Worm (Caenorhabditis elegans) whole organism, L4 larva: ENCODE data around the gene mff-1.
A peak's percentile ranks its signal among the peaks of the same experiment; 100 is the strongest.

Source experiments
- D1046.2 ChIP-seq: fragments of 200-800 bp; sonication (Bioruptor generic); IDR thresholded peaks from 2 replicates; pipeline ENCODE4 v1.3.6; 2022; ENCODE audit warnings: missing genetic modification characterization, missing compliant biosample characterization
- F26F4.8 ChIP-seq: fragments of 200-800 bp; sonication (Bioruptor generic); conservative IDR thresholded peaks from 2 replicates; pipeline ENCODE4 v1.3.6; 2022; ENCODE audit warnings: missing genetic modification characterization, missing compliant biosample characterization
- T20F7.1 ChIP-seq: fragments of 200-800 bp; sonication (Bioruptor generic); optimal IDR thresholded peaks from 2 replicates; lab custom pipeline; 2018; ENCODE audit warnings: mild to moderate bottlenecking, missing genetic modification characterization, missing compliant biosample characterization
- Y75B8A.6 ChIP-seq: fragments of 200-800 bp; sonication (Bioruptor generic); IDR thresholded peaks from 2 replicates; pipeline ENCODE4 v1.3.6; 2022; ENCODE audit warnings: missing genetic modification reagents, missing genetic modification characterization, missing compliant biosample characterization
- ZK337.2 ChIP-seq: fragments of 200-800 bp; sonication (Bioruptor generic); IDR thresholded peaks from 2 replicates; pipeline ENCODE4 v1.3.6; 2022; ENCODE audit warnings: missing genetic modification reagents, missing genetic modification characterization, missing compliant biosample characterization
- ZK546.5 ChIP-seq, 2 experiments: sonication (generic microtip); optimal IDR thresholded peaks; 2 replicates each; lab custom pipeline; 2017; ENCODE audit warnings: missing biosample characterization in 2 of 2, missing genetic modification characterization in 2 of 2
- aha-1 ChIP-seq: fragments of 150-350 bp; peaks from one replicate; lab custom pipeline; 2014; ENCODE audit warnings: missing biosample characterization, missing genetic modification characterization
- aly-2 ChIP-seq: sonication (generic microtip); optimal IDR thresholded peaks from 2 replicates; lab custom pipeline; 2018; ENCODE audit warnings: missing biosample characterization, missing genetic modification characterization
- arid-1 ChIP-seq: fragments of 200-800 bp; sonication (Bioruptor generic); conservative IDR thresholded peaks from 2 replicates; pipeline ENCODE4 v1.3.6; 2022; ENCODE audit warnings: missing genetic modification reagents, missing genetic modification characterization, missing compliant biosample characterization
- ceh-20 ChIP-seq: fragments of 200-800 bp; sonication (Bioruptor generic); IDR thresholded peaks from 2 replicates; pipeline ENCODE4 v1.3.6; 2022; ENCODE audit warnings: missing genetic modification reagents, missing genetic modification characterization, missing compliant biosample characterization
- ceh-32 ChIP-seq: sonication (generic microtip); optimal IDR thresholded peaks from 2 replicates; lab custom pipeline; 2016; ENCODE audit warnings: mild to moderate bottlenecking, missing genetic modification characterization, missing compliant biosample characterization; ENCODE audit not compliant: poor library complexity
- ceh-62 ChIP-seq: sonication (generic microtip); optimal IDR thresholded peaks from 2 replicates; lab custom pipeline; 2017; ENCODE audit warnings: missing biosample characterization, missing genetic modification characterization
- ceh-82 ChIP-seq: sonication (generic microtip); optimal IDR thresholded peaks from 2 replicates; lab custom pipeline; 2017; ENCODE audit warnings: missing biosample characterization, missing genetic modification characterization
- daf-16 ChIP-seq, 3 experiments: sonication (generic microtip); optimal IDR thresholded peaks; 2 replicates each; lab custom pipeline; 2016 to 2017; ENCODE audit warnings: missing genetic modification characterization in 3 of 3, missing genetic modification reagents in 3 of 3, mild to moderate bottlenecking in 2 of 3, missing compliant biosample characterization in 2 of 3, missing biosample characterization in 1 of 3, moderate library complexity in 1 of 3
- dmd-8 ChIP-seq: fragments of 200-800 bp; sonication (Bioruptor generic); IDR thresholded peaks from 2 replicates; pipeline ENCODE4 v1.3.6; 2022; ENCODE audit warnings: missing genetic modification characterization, missing compliant biosample characterization
- dmd-9 ChIP-seq: fragments of 200-800 bp; sonication (Bioruptor generic); IDR thresholded peaks from 2 replicates; pipeline ENCODE4 v1.3.6; 2022; ENCODE audit warnings: missing genetic modification reagents, missing genetic modification characterization, missing compliant biosample characterization
- duxl-1 ChIP-seq: sonication (generic microtip); optimal IDR thresholded peaks from 2 replicates; lab custom pipeline; 2016; ENCODE audit warnings: mild to moderate bottlenecking, missing genetic modification characterization, moderate library complexity, missing compliant biosample characterization; ENCODE audit not compliant: poor library complexity
- dve-1 ChIP-seq: sonication (generic microtip); optimal IDR thresholded peaks from 2 replicates; lab custom pipeline; 2017; ENCODE audit warnings: antibody characterized with exemption, mild to moderate bottlenecking, missing genetic modification characterization, missing compliant biosample characterization; ENCODE audit not compliant: insufficient read depth
- egl-27 ChIP-seq: sonication (generic microtip); optimal IDR thresholded peaks from 3 replicates; lab custom pipeline; 2017; ENCODE audit warnings: missing biosample characterization, missing genetic modification reagents, missing genetic modification characterization
- gei-8 ChIP-seq: fragments of 200-800 bp; sonication (Bioruptor generic); optimal IDR thresholded peaks from 2 replicates; lab custom pipeline; 2018; ENCODE audit warnings: mild to moderate bottlenecking, missing genetic modification characterization, missing compliant biosample characterization
- hif-1 ChIP-seq, 2 experiments: sonication (generic microtip); optimal IDR thresholded peaks; 2 replicates each; lab custom pipeline; 2016 to 2017; ENCODE audit warnings: missing compliant biosample characterization in 2 of 2, missing genetic modification characterization in 2 of 2, missing genetic modification reagents in 2 of 2, missing genotype in 2 of 2, mild to moderate bottlenecking in 1 of 2
- hmg-1.1 ChIP-seq: fragments of 200-800 bp; sonication (Bioruptor generic); IDR thresholded peaks from 2 replicates; pipeline ENCODE4 v1.3.6; 2022; ENCODE audit warnings: missing genetic modification reagents, missing genetic modification characterization, missing compliant biosample characterization
- lin-39 ChIP-seq: fragments of 150-350 bp; optimal IDR thresholded peaks from 2 replicates; lab custom pipeline; 2014; ENCODE audit warnings: missing biosample characterization, missing genetic modification reagents, missing genetic modification characterization
- lsy-2 ChIP-seq, 2 experiments: fragments of 150-350 bp in 1 of 2; sonication (generic microtip) in 1 of 2; optimal IDR thresholded peaks; 2 replicates each; lab custom pipeline; 2014 to 2017; ENCODE audit warnings: missing biosample characterization in 2 of 2, missing genetic modification characterization in 2 of 2
- madf-5 ChIP-seq, 2 experiments: fragments of 200-800 bp; sonication (Bioruptor generic); IDR thresholded peaks; 2 replicates each; pipeline ENCODE4 v1.3.6; 2022; ENCODE audit warnings: missing compliant biosample characterization in 2 of 2, missing genetic modification characterization in 2 of 2
- mxl-3 ChIP-seq: fragments of 200-800 bp; sonication (Bioruptor generic); optimal IDR thresholded peaks from 2 replicates; lab custom pipeline; 2018; ENCODE audit warnings: mild to moderate bottlenecking, missing genetic modification characterization, missing compliant biosample characterization
- nhr-102 ChIP-seq: sonication (generic microtip); optimal IDR thresholded peaks from 2 replicates; lab custom pipeline; 2016; ENCODE audit warnings: mild to moderate bottlenecking, missing genetic modification characterization, moderate library complexity, missing compliant biosample characterization
- nhr-41 ChIP-seq: fragments of 200-800 bp; sonication (Bioruptor generic); IDR thresholded peaks from 2 replicates; pipeline ENCODE4 v1.3.6; 2022; ENCODE audit warnings: missing genetic modification reagents, missing genetic modification characterization, missing compliant biosample characterization
- nhr-42 ChIP-seq: fragments of 200-800 bp; sonication (Bioruptor generic); IDR thresholded peaks from 2 replicates; pipeline ENCODE4 v1.3.6; 2022; ENCODE audit warnings: missing genetic modification characterization, missing compliant biosample characterization
- nhr-48 ChIP-seq: sonication (generic microtip); optimal IDR thresholded peaks from 2 replicates; lab custom pipeline; 2016; ENCODE audit warnings: mild to moderate bottlenecking, missing genetic modification characterization, missing compliant biosample characterization
- nhr-6 ChIP-seq: fragments of 150-350 bp; optimal IDR thresholded peaks from 2 replicates; lab custom pipeline; 2014; ENCODE audit warnings: missing biosample characterization, missing genetic modification characterization
- nhr-76 ChIP-seq: fragments of 150-350 bp; optimal IDR thresholded peaks from 2 replicates; lab custom pipeline; 2014; ENCODE audit warnings: missing biosample characterization, missing genetic modification characterization
- pha-4 ChIP-seq, 2 experiments: fragments of 150-350 bp in 1 of 2; fragments of 200-800 bp in 1 of 2; sonication (Bioruptor generic) in 1 of 2; IDR thresholded peaks in 1 of 2; optimal IDR thresholded peaks in 1 of 2; 2 replicates each; pipeline versions ENCODE4 v1.3.6 to Lab custom; 2014 to 2022; ENCODE audit warnings: missing genetic modification characterization in 2 of 2, missing genetic modification reagents in 2 of 2, missing biosample characterization in 1 of 2, missing compliant biosample characterization in 1 of 2
- php-3 ChIP-seq: fragments of 200-800 bp; sonication (Bioruptor generic); IDR thresholded peaks from 2 replicates; pipeline ENCODE4 v1.3.6; 2022; ENCODE audit warnings: missing genetic modification reagents, missing genetic modification characterization, missing compliant biosample characterization
- rbr-2 ChIP-seq: sonication (generic microtip); optimal IDR thresholded peaks from 2 replicates; lab custom pipeline; 2016; ENCODE audit warnings: missing genotype, missing genetic modification characterization, missing compliant biosample characterization
- snpc-1.2 ChIP-seq: fragments of 200-800 bp; sonication (Bioruptor generic); IDR thresholded peaks from 2 replicates; pipeline ENCODE4 v1.3.6; 2022; ENCODE audit warnings: missing genetic modification reagents, missing genetic modification characterization, missing compliant biosample characterization
- snpc-4 ChIP-seq: fragments of 150-350 bp; optimal IDR thresholded peaks from 2 replicates; lab custom pipeline; 2014; ENCODE audit warnings: missing biosample characterization, missing genetic modification characterization
- spr-1 ChIP-seq: sonication (generic microtip); optimal IDR thresholded peaks from 2 replicates; lab custom pipeline; 2016; ENCODE audit warnings: mild to moderate bottlenecking, missing genetic modification characterization, missing compliant biosample characterization
- tra-1 ChIP-seq: fragments of 200-800 bp; sonication (Bioruptor generic); IDR thresholded peaks from 2 replicates; pipeline ENCODE4 v1.3.6; 2022; ENCODE audit warnings: missing genetic modification reagents, missing genetic modification characterization, missing compliant biosample characterization
- unc-39 ChIP-seq: sonication (generic microtip); optimal IDR thresholded peaks from 2 replicates; lab custom pipeline; 2017; ENCODE audit warnings: missing biosample characterization, missing genetic modification characterization
- unc-62 ChIP-seq, 3 experiments: fragments of 150-350 bp in 1 of 3; sonication (generic microtip); optimal IDR thresholded peaks in 2 of 3; peaks in 1 of 3; 1 replicate in 1 of 3; 2 replicates in 2 of 3; lab custom pipeline; 2014 to 2017; ENCODE audit warnings: missing biosample characterization in 3 of 3, missing genetic modification characterization in 3 of 3, missing genetic modification reagents in 3 of 3, missing genotype in 1 of 3
- vab-7 ChIP-seq: fragments of 200-800 bp; sonication (Bioruptor generic); IDR thresholded peaks from 2 replicates; pipeline ENCODE4 v1.3.6; 2022; ENCODE audit warnings: missing genetic modification reagents, missing genetic modification characterization, missing compliant biosample characterization
- zag-1 ChIP-seq: fragments of 150-350 bp; optimal IDR thresholded peaks from 2 replicates; lab custom pipeline; 2014; ENCODE audit warnings: missing biosample characterization, missing genetic modification characterization
- zfp-3 ChIP-seq: fragments of 200-800 bp; sonication (Bioruptor generic); conservative IDR thresholded peaks from 2 replicates; pipeline ENCODE4 v1.3.6; 2022; ENCODE audit warnings: missing genetic modification reagents, missing genetic modification characterization, missing compliant biosample characterization
- zip-11 ChIP-seq: fragments of 200-800 bp; sonication (Bioruptor generic); IDR thresholded peaks from 2 replicates; pipeline ENCODE4 v1.3.6; 2022; ENCODE audit warnings: missing genetic modification characterization, missing compliant biosample characterization
- zip-2 ChIP-seq: fragments of 150-350 bp; optimal IDR thresholded peaks from 2 replicates; lab custom pipeline; 2014; ENCODE audit warnings: missing biosample characterization, missing genetic modification characterization
- ztf-7 ChIP-seq: fragments of 150-350 bp; optimal IDR thresholded peaks from 2 replicates; lab custom pipeline; 2014; ENCODE audit warnings: missing biosample characterization, missing genetic modification characterization

The mff-1 gene

ce11 chrX:12944661-12945060 lies 42.4 kb downstream of the mff-1 start:
- peak in 1 of 2 experiments; percentile 54 for TF ChIP-seq unc-62 (GFP tag; optimal IDR thresholded peaks at IDR 0.05 in 1 of 2; lab: Kevin White, UChicago)
- TF ChIP-seq unc-62 (tag; optimal IDR thresholded peaks at IDR 0.05; lab: Kevin White, UChicago), result no peak
- no peak for TF ChIP-seq Y75B8A.6
- peak; percentile 97 for TF ChIP-seq aha-1 (tag; lab: Kevin White, UChicago)

DNA sequence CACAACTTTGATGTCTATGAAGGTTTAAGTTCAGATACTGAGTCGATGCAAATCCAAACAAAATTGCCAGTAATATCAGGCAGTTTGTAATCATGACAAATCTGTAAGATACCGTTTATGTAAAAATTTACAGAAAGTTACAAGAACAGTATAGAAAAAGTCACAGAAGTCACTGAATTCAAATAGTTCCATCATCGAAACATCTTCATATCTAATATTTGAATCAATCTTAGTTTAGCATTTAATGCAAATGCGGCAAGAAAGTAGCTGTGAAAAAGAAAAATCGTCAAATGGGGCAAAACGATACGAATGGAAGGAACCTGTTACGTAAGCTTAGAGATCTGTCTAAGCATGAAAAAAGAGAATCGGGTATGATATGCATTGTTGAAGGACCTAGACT lies 43.9 kb downstream of the mff-1 start, which contains the start of gene gmap-2:
gmap-2 (minus strand) TSS at position 101 of the 400 bp plus-strand sequence.
- TF ChIP-seq egl-27, result no peak
- no peak for TF ChIP-seq hif-1 (tag; optimal IDR thresholded peaks at IDR 0.05; lab: Kevin White, UChicago)
- no peak for TF ChIP-seq mxl-3
- no peak for TF ChIP-seq ztf-7 (tag; lab: Kevin White, UChicago)
- no peak for TF ChIP-seq zag-1 (tag; lab: Kevin White, UChicago)
- no peak for TF ChIP-seq lin-39 (tag; lab: Kevin White, UChicago)
- TF ChIP-seq daf-16 (GFP tag; optimal IDR thresholded peaks at IDR 0.05; lab: Kevin White, UChicago), result no peak
- TF ChIP-seq daf-16 (tag; optimal IDR thresholded peaks at IDR 0.05; lab: Kevin White, UChicago), result no peak
- TF ChIP-seq ZK546.5 (tag; optimal IDR thresholded peaks at IDR 0.05; lab: Kevin White, UChicago), result no peak
- TF ChIP-seq ceh-62 (tag; lab: Kevin White, UChicago), result no peak
- no peak for TF ChIP-seq nhr-41
- no peak for TF ChIP-seq spr-1
- TF ChIP-seq ceh-32, result no peak
- TF ChIP-seq nhr-6 (tag; lab: Kevin White, UChicago), result no peak
- no peak for TF ChIP-seq ceh-20 (GFP tag; lab: Robert Waterston, UW)
- no peak for TF ChIP-seq gei-8 (GFP tag; lab: Kevin White, UChicago)
- no peak for TF ChIP-seq snpc-4 (tag; lab: Kevin White, UChicago)
- no peak for TF ChIP-seq aha-1 (tag; lab: Kevin White, UChicago)

- TF ChIP-seq ceh-82 (tag; lab: Kevin White, UChicago) (no peak), madf-5 (GFP tag; IDR thresholded peaks at IDR 0.05; lab: Robert Waterston, UW) (0 out of 4 replicates have a peak, but pooled peaks of 1 of the 2 experiments have one; percentile 17), ceh-62 (tag; lab: Kevin White, UChicago) (no peak), rbr-2 (tag; lab: Kevin White, UChicago) (no peak), snpc-1.2 (GFP tag; lab: Robert Waterston, UW) (peak; percentile 81), zip-11 (no peak), vab-7 (GFP tag; lab: Robert Waterston, UW) (peak; percentile 46; the same call in 1 of the 2 replicates), dmd-8 (GFP tag; lab: Robert Waterston, UW) (0 out of 2 replicates have a peak, but pooled peaks have one; percentile 26), arid-1 (GFP tag; lab: Robert Waterston, UW) (no peak), dmd-9 (GFP tag; lab: Robert Waterston, UW) (no peak), lin-39 (tag; lab: Kevin White, UChicago) (no peak), pha-4 (GFP tag; IDR thresholded peaks at IDR 0.05; lab: Robert Waterston, UW) (no peak; the same call in 1 of the 2 replicates), pha-4 (tag; optimal IDR thresholded peaks at IDR 0.05; lab: Kevin White, UChicago) (no peak), nhr-48 (tag; lab: Kevin White, UChicago) (peak; percentile 22), dve-1 (no peak), F26F4.8 (GFP tag; lab: Robert Waterston, UW) (no peak), nhr-76 (tag; lab: Kevin White, UChicago) (no peak), zfp-3 (no peak), unc-39 (no peak), egl-27 (no peak), aly-2 (tag; lab: Kevin White, UChicago) (no peak), T20F7.1 (GFP tag; lab: Kevin White, UChicago) (no peak), nhr-42 (no peak), zip-2 (tag; lab: Kevin White, UChicago) (no peak), D1046.2 (GFP tag; lab: Robert Waterston, UW) (no peak), nhr-102 (no peak), hmg-1.1 (GFP tag; lab: Robert Waterston, UW) (0 out of 2 replicates have a peak, but pooled peaks have one; percentile 36), duxl-1 (tag; lab: Kevin White, UChicago) (peak; percentile 33), snpc-4 (tag; lab: Kevin White, UChicago) (no peak), php-3 (GFP tag; lab: Robert Waterston, UW) (no peak), tra-1 (no peak), lsy-2 (tag; optimal IDR thresholded peaks at IDR 0.05; lab: Kevin White, UChicago) (no peak), ZK337.2 (GFP tag; lab: Robert Waterston, UW) (no peak)
These were observed 44.7 kb downstream of the mff-1 start for ce11 chrX:12942296-12942695.
